Fruit fly (Drosophila melanogaster): ENCODE measurements around the gene CG15531.
A peak's percentile ranks its signal among the peaks of the same experiment; 100 is the strongest.

The CG15531 gene

DNA sequence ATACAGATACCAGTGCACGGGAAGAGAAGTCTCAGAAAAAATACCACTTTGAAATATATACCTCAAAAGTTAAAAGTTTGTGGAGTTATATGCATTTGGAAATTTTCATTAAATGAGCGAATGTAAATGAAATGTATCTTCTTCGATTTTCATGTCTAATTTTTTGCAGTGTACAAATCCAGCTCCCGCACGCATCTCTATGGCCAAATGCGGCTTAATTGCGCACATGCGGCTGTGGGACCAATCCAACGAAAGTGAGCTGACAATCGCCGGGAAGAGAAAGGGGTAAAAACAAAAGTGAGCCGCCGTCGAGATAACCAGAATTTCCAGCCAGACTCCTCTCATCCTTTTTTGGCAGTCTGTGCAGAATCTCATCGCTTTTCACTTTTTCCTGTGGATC lies 31.9 kb downstream of the CG15531 start (continued):
- TF ChIP-seq CG14667 (GFP tag; IDR thresholded peaks at IDR 0.05) = no peak
- no peak for TF ChIP-seq Bgb (GFP tag; IDR thresholded peaks at IDR 0.05; ENCODE audit: partially characterized antibody)
- no peak for TF ChIP-seq jing (GFP tag; optimal IDR thresholded peaks at IDR 0.05)
- no peak for TF ChIP-seq CG1529 (GFP tag; optimal IDR thresholded peaks at IDR 0.05)
- TF ChIP-seq CG32772 (GFP tag; IDR thresholded peaks at IDR 0.05) = 0 out of 2 replicates have a peak, but pooled peaks have one; percentile 18
- TF ChIP-seq Hsf (GFP tag; optimal IDR thresholded peaks at IDR 0.05) = peak; percentile 30
- TF ChIP-seq gem (tag; optimal IDR thresholded peaks at IDR 0.05) = no peak
- no peak for TF ChIP-seq CG5245 (GFP tag; optimal IDR thresholded peaks at IDR 0.05)
- no peak for TF ChIP-seq kni (GFP tag; optimal IDR thresholded peaks at IDR 0.05)
- peak; percentile 6 for TF ChIP-seq lilli (GFP tag; optimal IDR thresholded peaks at IDR 0.05)
- peak; percentile 42 for TF ChIP-seq CG2712 (tag; optimal IDR thresholded peaks at IDR 0.05)
- TF ChIP-seq BtbVII (GFP tag; optimal IDR thresholded peaks at IDR 0.05) = no peak
- TF ChIP-seq exex (tag; optimal IDR thresholded peaks at IDR 0.05) = no peak
- no peak for TF ChIP-seq CG14050 (GFP tag; IDR thresholded peaks at IDR 0.05)
- TF ChIP-seq Fer2 (tag; optimal IDR thresholded peaks at IDR 0.05) = no peak
- TF ChIP-seq CG7839 (tag; optimal IDR thresholded peaks at IDR 0.05) = peak; percentile 30
- TF ChIP-seq p53 (GFP tag; optimal IDR thresholded peaks at IDR 0.05) = no peak
- no peak for TF ChIP-seq tll (GFP tag; optimal IDR thresholded peaks at IDR 0.05)
- peak; percentile 48; the same call in 1 of the 2 replicates for TF ChIP-seq CG31441 (GFP tag; IDR thresholded peaks at IDR 0.05)
- no peak for TF ChIP-seq CG1832 (GFP tag; optimal IDR thresholded peaks at IDR 0.05)
- no peak for TF ChIP-seq CG11723 (GFP tag; optimal IDR thresholded peaks at IDR 0.05)
- peak; percentile 55; the same call in 1 of the 2 replicates for TF ChIP-seq sisA (GFP tag; IDR thresholded peaks at IDR 0.05)
- TF ChIP-seq CG11247 (GFP tag; IDR thresholded peaks at IDR 0.05) = no peak
- peak; percentile 38 for TF ChIP-seq unpg (GFP tag; optimal IDR thresholded peaks at IDR 0.05)
- no peak for TF ChIP-seq Lim3 (GFP tag; IDR thresholded peaks at IDR 0.05)
- no peak for TF ChIP-seq CG6791 (GFP tag; IDR thresholded peaks at IDR 0.05; ENCODE audit: partially characterized antibody)
- TF ChIP-seq ase (GFP tag; IDR thresholded peaks at IDR 0.05) = 0 out of 3 replicates have a peak, but pooled peaks have one; percentile 46
- TF ChIP-seq CG6813 (GFP tag; optimal IDR thresholded peaks at IDR 0.05) = no peak
- TF ChIP-seq H15 (GFP tag; IDR thresholded peaks at IDR 0.05) = no peak
- no peak for TF ChIP-seq usp (GFP tag; optimal IDR thresholded peaks at IDR 0.05)
- no peak for TF ChIP-seq CG17568 (GFP tag; optimal IDR thresholded peaks at IDR 0.05)
- no peak for TF ChIP-seq hb (GFP tag; IDR thresholded peaks at IDR 0.05; ENCODE audit: partially characterized antibody)
- TF ChIP-seq Jarid2 (GFP tag; optimal IDR thresholded peaks at IDR 0.05) = no peak
- no peak for TF ChIP-seq CG9797 (GFP tag; optimal IDR thresholded peaks at IDR 0.05)
- TF ChIP-seq CG8944 (GFP tag; optimal IDR thresholded peaks at IDR 0.05) = no peak
- TF ChIP-seq Abd-B (GFP tag; optimal IDR thresholded peaks at IDR 0.05) = no peak
- no peak for TF ChIP-seq CG17186 (GFP tag; optimal IDR thresholded peaks at IDR 0.05)
- TF ChIP-seq CG14441 (GFP tag; IDR thresholded peaks at IDR 0.05) = no peak; the same call in 1 of the 2 replicates
- TF ChIP-seq ewg (GFP tag; optimal IDR thresholded peaks at IDR 0.05) = peak; percentile 25
- peak; percentile 48; the same call in 1 of the 2 replicates for TF ChIP-seq sob (GFP tag; IDR thresholded peaks at IDR 0.05)
- TF ChIP-seq wor (GFP tag; IDR thresholded peaks at IDR 0.05) = peak; percentile 50
- no peak for TF ChIP-seq Dip2 (GFP tag; IDR thresholded peaks at IDR 0.05)
- no peak for TF ChIP-seq Camta (GFP tag; optimal IDR thresholded peaks at IDR 0.05)
- TF ChIP-seq danr (GFP tag; IDR thresholded peaks at IDR 0.05) = no peak
- no peak for TF ChIP-seq fd3F (GFP tag; optimal IDR thresholded peaks at IDR 0.05)
- no peak for TF ChIP-seq Nf-YC (tag; optimal IDR thresholded peaks at IDR 0.05)
- TF ChIP-seq fd96Cb (tag; optimal IDR thresholded peaks at IDR 0.05) = peak; percentile 9
- 0 out of 3 replicates have a peak, but pooled peaks have one; percentile 56 for TF ChIP-seq ken (GFP tag; IDR thresholded peaks at IDR 0.05)
- TF ChIP-seq CG18619 (GFP tag; optimal IDR thresholded peaks at IDR 0.05) = no peak
- TF ChIP-seq hbn (GFP tag; IDR thresholded peaks at IDR 0.05; ENCODE audit: partially characterized antibody) = no peak
- no peak for TF ChIP-seq CG17912 (GFP tag; optimal IDR thresholded peaks at IDR 0.05)

Data from whole organism, embryonic.